Worm (Caenorhabditis elegans) whole organism, young adult: Measurements from ENCODE around the gene F15A4.2.

Experiments
- F49E8.2 ChIP-seq: sonication (generic microtip); optimal IDR thresholded peaks from 3 replicates; lab custom pipeline; 2017; ENCODE audit warnings: missing genetic modification characterization, mild to moderate bottlenecking, missing compliant biosample characterization, antibody characterized with exemption, moderate library complexity; ENCODE audit not compliant: insufficient read depth
- attf-5 ChIP-seq: fragments of 200-800 bp; sonication (Bioruptor generic); optimal IDR thresholded peaks from 2 replicates; lab custom pipeline; 2018; ENCODE audit warnings: mild to moderate bottlenecking, missing genetic modification characterization, missing compliant biosample characterization
- ceh-27 ChIP-seq: fragments of 200-800 bp; sonication (Bioruptor generic); optimal IDR thresholded peaks from 2 replicates; lab custom pipeline; 2018; ENCODE audit warnings: mild to moderate bottlenecking, missing genetic modification characterization, moderate library complexity, missing compliant biosample characterization
- madf-10 ChIP-seq: sonication (generic microtip); optimal IDR thresholded peaks from 2 replicates; lab custom pipeline; 2016; ENCODE audit warnings: mild to moderate bottlenecking, missing genetic modification characterization, missing compliant biosample characterization

DNA sequence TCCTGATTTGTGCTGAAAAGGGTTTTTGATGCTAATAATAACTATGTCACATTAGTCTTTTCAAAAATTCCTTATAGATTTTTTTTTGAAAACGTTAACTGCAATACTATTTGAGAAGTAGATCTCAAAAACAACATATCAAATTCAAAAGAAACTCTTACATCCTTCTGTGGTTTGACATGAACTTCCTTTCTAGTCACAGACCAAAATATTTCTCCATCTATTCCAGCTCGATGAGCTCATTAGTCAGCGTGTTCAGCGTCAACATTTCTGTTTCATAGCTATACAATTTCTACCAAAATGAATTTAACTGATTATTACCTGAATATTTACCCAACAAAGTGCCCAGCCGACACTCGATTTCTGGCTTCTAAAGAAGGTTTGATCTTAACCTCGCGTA is 46.3 kb downstream of the F15A4.2 start, which contains the start of gene srh-67:
- TF ChIP-seq ceh-27 (GFP tag; lab: Kevin White, UChicago) (no peak), attf-5 (GFP tag; lab: Kevin White, UChicago) (no peak), madf-10 (no peak), F49E8.2 (no peak)
